Worm (Caenorhabditis elegans): Measurements from ENCODE around the gene nhr-173.

The nhr-173 gene

DNA sequence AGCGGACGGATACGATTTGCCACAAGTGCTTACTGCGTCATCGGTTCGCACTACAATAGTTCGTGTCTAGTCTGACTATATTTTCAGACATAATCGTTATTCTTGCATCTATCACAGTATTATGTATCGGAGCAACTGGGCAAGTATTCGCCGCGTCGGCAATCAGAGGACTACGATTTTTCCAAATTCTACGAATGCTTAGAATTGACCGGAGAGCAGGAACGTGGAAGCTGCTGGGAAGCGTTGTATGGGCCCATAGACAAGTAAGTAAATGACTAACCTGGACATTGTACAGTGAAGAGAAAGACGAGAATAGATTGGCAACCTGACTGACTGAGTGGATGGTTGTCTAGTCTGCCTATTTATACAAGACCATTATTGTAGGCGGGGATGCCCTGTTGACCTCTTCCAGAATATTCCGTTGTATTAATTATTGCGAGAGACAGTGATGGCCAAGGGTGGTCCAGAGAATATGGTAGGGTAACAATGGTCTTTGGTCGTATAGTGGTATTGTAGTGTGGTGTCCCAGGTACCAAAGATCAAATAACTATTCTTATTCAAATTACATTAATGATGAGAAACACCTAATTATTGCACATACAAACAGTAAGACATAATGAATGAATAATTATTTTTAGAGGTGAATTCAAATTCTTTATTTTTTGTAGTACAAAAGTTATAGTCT, 32.6 kb upstream of the nhr-173 start, which contains the start of gene clec-266:
TSS of gene clec-266 (minus strand) at position 364 of the 685 bp plus-strand sequence.
- no peak for TF ChIP-seq mdl-1 (tag; optimal IDR thresholded peaks at IDR 0.05)
- TF ChIP-seq efl-3 (GFP tag; optimal IDR thresholded peaks at IDR 0.05), result no peak
- TF ChIP-seq nhr-19 (GFP tag; conservative IDR thresholded peaks at IDR 0.05), result no peak
- TF ChIP-seq ces-1 (GFP tag; optimal IDR thresholded peaks at IDR 0.05), result no peak
- no peak for TF ChIP-seq nhr-90 (tag; optimal IDR thresholded peaks at IDR 0.05; ENCODE audit: poor library complexity)
- TF ChIP-seq ama-1 (optimal IDR thresholded peaks at IDR 0.05), result no peak
- TF ChIP-seq sup-37 (GFP tag; optimal IDR thresholded peaks at IDR 0.05), result no peak
- TF ChIP-seq nhr-85 (tag), result no peak
- no peak for TF ChIP-seq lsy-2 (tag; optimal IDR thresholded peaks at IDR 0.05)
- no peak for TF ChIP-seq skn-1 (tag; optimal IDR thresholded peaks at IDR 0.05)
- no peak for TF ChIP-seq tbx-2 (tag; optimal IDR thresholded peaks at IDR 0.05)
- no peak for TF ChIP-seq mef-2 (tag; optimal IDR thresholded peaks at IDR 0.05)
- no peak for TF ChIP-seq nhr-20 (tag; optimal IDR thresholded peaks at IDR 0.05)
- TF ChIP-seq C04F5.9 (tag; optimal IDR thresholded peaks at IDR 0.05), result no peak
- no peak for TF ChIP-seq nhr-84 (tag; optimal IDR thresholded peaks at IDR 0.05)
- TF ChIP-seq aly-2 (tag; optimal IDR thresholded peaks at IDR 0.05), result no peak

ce11 chrX:6625275-6625674, 30.1 kb upstream of the nhr-173 start:
- TF ChIP-seq lin-39 (tag; optimal IDR thresholded peaks at IDR 0.05) (no peak), nhr-12 (tag; optimal IDR thresholded peaks at IDR 0.05) (no peak)

DNA sequence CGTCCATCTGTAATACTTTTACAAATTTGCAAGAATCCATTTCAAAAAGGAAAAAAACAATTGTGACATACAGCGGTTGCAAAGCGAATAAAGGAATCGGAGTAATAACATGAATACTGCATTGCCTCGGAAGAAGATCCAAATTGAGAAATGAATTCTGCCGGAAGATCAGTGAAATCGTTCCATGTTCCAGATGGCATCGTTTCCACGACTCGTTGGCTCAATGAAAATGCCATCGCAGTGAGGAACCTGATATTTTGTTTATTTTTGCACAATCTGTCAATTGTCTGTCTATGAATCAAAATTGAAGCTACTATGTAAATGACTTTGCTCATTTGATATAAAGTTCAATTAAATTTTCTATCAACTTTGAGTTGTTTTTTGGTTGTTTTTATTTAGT, 24.7 kb upstream of the nhr-173 start:
- TF ChIP-seq C34B4.2 (tag; optimal IDR thresholded peaks at IDR 0.05) (no peak), nhr-19 (GFP tag; conservative IDR thresholded peaks at IDR 0.05) (no peak), ceh-82 (tag; optimal IDR thresholded peaks at IDR 0.05) (no peak), nhr-85 (tag) (no peak), snpc-4 (tag; optimal IDR thresholded peaks at IDR 0.05) (no peak), aly-2 (tag; optimal IDR thresholded peaks at IDR 0.05) (no peak), vab-15 (tag; optimal IDR thresholded peaks at IDR 0.05) (no peak), nhr-84 (tag; optimal IDR thresholded peaks at IDR 0.05) (no peak), Y116A8C.19 (tag; optimal IDR thresholded peaks at IDR 0.05; ENCODE audit: borderline replicate concordance) (no peak), alr-1 (tag; optimal IDR thresholded peaks at IDR 0.05; ENCODE audit: borderline replicate concordance) (no peak), mdl-1 (tag; optimal IDR thresholded peaks at IDR 0.05) (no peak)

- no peak for TF ChIP-seq lin-14 (GFP tag; optimal IDR thresholded peaks at IDR 0.05)
- no peak for TF ChIP-seq dsc-1 (tag; optimal IDR thresholded peaks at IDR 0.05)
- TF ChIP-seq elt-2 (tag; optimal IDR thresholded peaks at IDR 0.05), result no peak
- no peak for TF ChIP-seq fkh-4 (tag; optimal IDR thresholded peaks at IDR 0.05; ENCODE audit: borderline replicate concordance)
Measured at ce11 chrX:6631437-6631836, 23.9 kb upstream of the nhr-173 start, which contains the start of gene aexr-2. aexr-2 (minus strand) TSS chrX:6631537.

DNA sequence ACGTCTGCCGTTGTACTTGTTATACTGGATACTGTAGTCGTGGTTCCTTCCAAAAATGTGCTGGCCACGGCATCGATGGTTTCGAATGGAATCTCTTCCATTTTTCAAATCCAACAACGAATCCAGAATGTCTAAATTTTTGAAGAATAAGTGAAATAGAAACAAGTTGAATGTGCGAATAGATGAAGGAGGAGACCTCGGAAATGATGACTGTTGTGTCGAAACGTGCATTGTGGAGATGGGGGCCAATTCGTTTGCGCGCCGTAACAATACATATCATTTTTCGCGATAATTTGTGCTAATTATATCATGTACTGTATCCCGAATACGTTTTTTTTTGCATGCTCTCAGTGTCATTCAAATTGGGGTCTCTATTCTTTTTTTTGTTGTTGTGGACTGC, 20.2 kb upstream of the nhr-173 start, which contains the start of gene aexr-1:
TSS of gene aexr-1 (minus strand) at position 101 of the 400 bp plus-strand sequence.
- TF ChIP-seq nhr-90 (tag; optimal IDR thresholded peaks at IDR 0.05; ENCODE audit: poor library complexity) (no peak), hpl-2 (GFP tag; optimal IDR thresholded peaks at IDR 0.05) (no peak), unc-86 (tag; optimal IDR thresholded peaks at IDR 0.05) (no peak), ceh-8 (GFP tag; optimal IDR thresholded peaks at IDR 0.05) (no peak), lir-3 (tag; optimal IDR thresholded peaks at IDR 0.05; ENCODE audit: poor library complexity) (no peak), fkh-4 (tag; optimal IDR thresholded peaks at IDR 0.05; ENCODE audit: borderline replicate concordance) (no peak), ama-1 (optimal IDR thresholded peaks at IDR 0.05) (no peak), nhr-71 (tag; optimal IDR thresholded peaks at IDR 0.05) (no peak), pag-3 (tag; optimal IDR thresholded peaks at IDR 0.05; ENCODE audit: borderline replicate concordance, insufficient read depth) (no peak), lsy-2 (tag; optimal IDR thresholded peaks at IDR 0.05) (no peak), alr-1 (tag; optimal IDR thresholded peaks at IDR 0.05; ENCODE audit: borderline replicate concordance) (no peak), F16B12.6 (tag; optimal IDR thresholded peaks at IDR 0.05) (no peak), ceh-90 (tag; optimal IDR thresholded peaks at IDR 0.05) (no peak), nhr-84 (tag; optimal IDR thresholded peaks at IDR 0.05) (no peak), C04F5.9 (tag; optimal IDR thresholded peaks at IDR 0.05) (no peak), Y116A8C.19 (tag; optimal IDR thresholded peaks at IDR 0.05; ENCODE audit: borderline replicate concordance) (no peak), xbp-1 (tag; optimal IDR thresholded peaks at IDR 0.05) (no peak), vab-15 (tag; optimal IDR thresholded peaks at IDR 0.05) (no peak), ceh-63 (GFP tag; optimal IDR thresholded peaks at IDR 0.05) (no peak)
